Worm (Caenorhabditis elegans): ENCODE data around the gene C06G3.3.

The C06G3.3 gene

ce11 chrIV:7032459-7032858 lies 3.5 kb upstream of the C06G3.3 start, which contains the start of gene C06G3.8:
TSS of gene C06G3.8 (minus strand) at chrIV:7032559.
- TF ChIP-seq snpc-1.3 (tag; optimal IDR thresholded peaks at IDR 0.05; ENCODE audit: insufficient read depth) (no peak), T07F8.4 (tag; optimal IDR thresholded peaks at IDR 0.05) (no peak), madf-8 (GFP tag; conservative IDR thresholded peaks at IDR 0.05) (no peak), nhr-179 (tag; optimal IDR thresholded peaks at IDR 0.05) (no peak), attf-6 (GFP tag; IDR thresholded peaks at IDR 0.05) (no peak), egl-18 (GFP tag; IDR thresholded peaks at IDR 0.05) (no peak), dpff-1 (tag; optimal IDR thresholded peaks at IDR 0.05) (no peak), atf-7 (tag; optimal IDR thresholded peaks at IDR 0.05) (no peak), egrh-3 (GFP tag; IDR thresholded peaks at IDR 0.05) (no peak), dpl-1 (GFP tag; optimal IDR thresholded peaks at IDR 0.05) (no peak), lsl-1 (GFP tag; optimal IDR thresholded peaks at IDR 0.05) (no peak), C17E4.6 (GFP tag; IDR thresholded peaks at IDR 0.05) (no peak), rec-8 (tag; optimal IDR thresholded peaks at IDR 0.05) (no peak), D2030.7 (GFP tag; IDR thresholded peaks at IDR 0.05) (no peak), aptf-3 (GFP tag; IDR thresholded peaks at IDR 0.05) (no peak), T26A5.8 (tag; optimal IDR thresholded peaks at IDR 0.05) (no peak), hmg-20 (GFP tag; IDR thresholded peaks at IDR 0.05) (no peak), ekl-4 (GFP tag; IDR thresholded peaks at IDR 0.05) (no peak)

- TF ChIP-seq madf-3 (GFP tag; IDR thresholded peaks at IDR 0.05) (no peak), dpff-1 (tag; optimal IDR thresholded peaks at IDR 0.05) (no peak), madf-6 (GFP tag; IDR thresholded peaks at IDR 0.05) (no peak), ceh-79 (tag; optimal IDR thresholded peaks at IDR 0.05) (no peak), bed-2 (GFP tag; IDR thresholded peaks at IDR 0.05) (no peak), ceh-27 (GFP tag; optimal IDR thresholded peaks at IDR 0.05) (no peak), ceh-58 (GFP tag; IDR thresholded peaks at IDR 0.05) (no peak), nfyb-1 (GFP tag; IDR thresholded peaks at IDR 0.05) (no peak), mxl-1 (tag; optimal IDR thresholded peaks at IDR 0.05) (no peak), nhr-27 (tag; optimal IDR thresholded peaks at IDR 0.05) (no peak), akir-1 (GFP tag; optimal IDR thresholded peaks at IDR 0.05) (no peak), lin-54 (GFP tag; optimal IDR thresholded peaks at IDR 0.05) (no peak), F49E8.2 (tag; optimal IDR thresholded peaks at IDR 0.05; ENCODE audit: insufficient read depth) (no peak), F23B12.7 (tag; optimal IDR thresholded peaks at IDR 0.05; ENCODE audit: insufficient read depth) (no peak), F57C9.4 (tag; optimal IDR thresholded peaks at IDR 0.05) (no peak), hsf-1 (GFP tag; IDR thresholded peaks at IDR 0.05) (no peak)
Observed at ce11 chrIV:7036790-7037189, 867 bp downstream of the C06G3.3 start, which contains the start of gene ufl-1. TSS of gene ufl-1 (minus strand) at chrIV:7036859.

- peak; percentile 62 for TF ChIP-seq tbp1 (GFP tag; optimal IDR thresholded peaks at IDR 0.05)
- peak; percentile 88 for TF ChIP-seq ekl-4 (GFP tag; IDR thresholded peaks at IDR 0.05)
- TF ChIP-seq ztf-28 (GFP tag; IDR thresholded peaks at IDR 0.05), result peak; percentile 77
- TF ChIP-seq hsf-1 (GFP tag; IDR thresholded peaks at IDR 0.05), result peak; percentile 89
- TF ChIP-seq lir-1 (GFP tag; conservative IDR thresholded peaks at IDR 0.05), result peak; percentile 75
- peak; percentile 45 for TF ChIP-seq nhr-80 (tag; optimal IDR thresholded peaks at IDR 0.05)
- peak; percentile 62 for TF ChIP-seq lin-40 (tag; optimal IDR thresholded peaks at IDR 0.05)
- peak; percentile 85 for TF ChIP-seq lin-54 (GFP tag; optimal IDR thresholded peaks at IDR 0.05)
- no peak for TF ChIP-seq aptf-3 (GFP tag; IDR thresholded peaks at IDR 0.05)
- TF ChIP-seq madf-6 (GFP tag; IDR thresholded peaks at IDR 0.05), result peak; percentile 100
- peak; percentile 94 for TF ChIP-seq madf-3 (GFP tag; IDR thresholded peaks at IDR 0.05)
- TF ChIP-seq F10E7.11 (tag; optimal IDR thresholded peaks at IDR 0.05), result no peak
- peak; percentile 78 for TF ChIP-seq Y53F4B.3 (GFP tag; IDR thresholded peaks at IDR 0.05)
- TF ChIP-seq snpc-1.1 (tag; optimal IDR thresholded peaks at IDR 0.05; ENCODE audit: insufficient read depth), result peak; percentile 22
- TF ChIP-seq cebp-2 (GFP tag; IDR thresholded peaks at IDR 0.05), result no peak
- peak; percentile 82 for TF ChIP-seq hrde-1 (tag; optimal IDR thresholded peaks at IDR 0.05; ENCODE audit: borderline replicate concordance)
- TF ChIP-seq madf-8 (GFP tag; conservative IDR thresholded peaks at IDR 0.05), result peak; percentile 100
- peak; percentile 99 for TF ChIP-seq efl-1 (GFP tag; optimal IDR thresholded peaks at IDR 0.05)
Observed at ce11 chrIV:7039476-7040261, 3.7 kb downstream of the C06G3.3 start, which contains the start of the genes cogc-2 and klp-18. TSS of gene cogc-2 (minus strand) at chrIV:7039580. TSS of gene klp-18 (plus strand) at chrIV:7040211.

Data from whole organism, young adult.